Worm (Caenorhabditis elegans) whole organism, early embryonic: ENCODE measurements around the gene C07G3.15.

Experiments used
- B0310.2 ChIP-seq: sonication (generic microtip); optimal IDR thresholded peaks from 2 replicates; lab custom pipeline; 2016; ENCODE audit warnings: mild to moderate bottlenecking, missing genetic modification characterization, missing compliant biosample characterization
- F13C5.2 ChIP-seq: sonication (generic microtip); optimal IDR thresholded peaks from 2 replicates; lab custom pipeline; 2017; ENCODE audit warnings: mild to moderate bottlenecking, missing genetic modification characterization, inconsistent platforms, missing compliant biosample characterization
- aly-1 ChIP-seq: sonication (generic microtip); optimal IDR thresholded peaks from 2 replicates; lab custom pipeline; 2016; ENCODE audit warnings: missing genetic modification characterization, missing compliant biosample characterization
- ama-1 ChIP-seq: fragments of 150-350 bp; optimal IDR thresholded peaks from 2 replicates; lab custom pipeline; 2014
- ceh-13 ChIP-seq: fragments of 200-800 bp; sonication (Bioruptor generic); optimal IDR thresholded peaks from 2 replicates; lab custom pipeline; 2018; ENCODE audit warnings: mild to moderate bottlenecking, missing genetic modification characterization, missing compliant biosample characterization
- ceh-36 ChIP-seq: sonication (generic microtip); optimal IDR thresholded peaks from 2 replicates; lab custom pipeline; 2016; ENCODE audit warnings: missing genetic modification characterization, inconsistent platforms, missing compliant biosample characterization
- ets-7 ChIP-seq: sonication (generic microtip); optimal IDR thresholded peaks from 2 replicates; lab custom pipeline; 2016; ENCODE audit warnings: missing genotype, missing genetic modification characterization, missing compliant biosample characterization
- flt-1 ChIP-seq: fragments of 200-800 bp; sonication (Bioruptor generic); IDR thresholded peaks from 2 replicates; pipeline ENCODE4 v1.3.6; 2022; ENCODE audit warnings: missing genetic modification characterization, missing compliant biosample characterization
- hmbx-1 ChIP-seq: sonication (generic microtip); optimal IDR thresholded peaks from 2 replicates; lab custom pipeline; 2016; ENCODE audit warnings: mild to moderate bottlenecking, missing genetic modification characterization, missing compliant biosample characterization
- hmg-4 ChIP-seq: fragments of 200-800 bp; sonication (Bioruptor generic); optimal IDR thresholded peaks from 2 replicates; lab custom pipeline; 2018; ENCODE audit warnings: mild to moderate bottlenecking, missing genetic modification characterization, missing compliant biosample characterization
- hnd-1 ChIP-seq: sonication (generic microtip); optimal IDR thresholded peaks from 2 replicates; lab custom pipeline; 2016; ENCODE audit warnings: missing genetic modification characterization, missing compliant biosample characterization
- pes-1 ChIP-seq: fragments of 200-800 bp; sonication (Bioruptor generic); IDR thresholded peaks from 2 replicates; pipeline ENCODE4 v1.3.6; 2022; ENCODE audit warnings: missing genetic modification reagents, missing genetic modification characterization, missing compliant biosample characterization
- scrt-1 ChIP-seq: fragments of 200-800 bp; sonication (Bioruptor generic); IDR thresholded peaks from 2 replicates; pipeline ENCODE4 v1.3.6; 2022; ENCODE audit warnings: missing genetic modification characterization, missing compliant biosample characterization
- sea-1 ChIP-seq: fragments of 200-800 bp; sonication (Bioruptor generic); conservative IDR thresholded peaks from 2 replicates; pipeline ENCODE4 v1.3.6; 2022; ENCODE audit warnings: missing genetic modification characterization, missing compliant biosample characterization
- tbx-11 ChIP-seq: fragments of 200-800 bp; sonication (Bioruptor generic); IDR thresholded peaks from 2 replicates; pipeline ENCODE4 v1.3.6; 2022; ENCODE audit warnings: missing genetic modification characterization, missing compliant biosample characterization
- tbx-37 ChIP-seq: fragments of 200-800 bp; sonication (Bioruptor generic); conservative IDR thresholded peaks from 2 replicates; pipeline ENCODE4 v1.3.6; 2022; ENCODE audit warnings: missing genetic modification reagents, missing genetic modification characterization, missing compliant biosample characterization
- tra-4 ChIP-seq: sonication (generic microtip); optimal IDR thresholded peaks from 2 replicates; lab custom pipeline; 2017; ENCODE audit warnings: missing genetic modification characterization, missing compliant biosample characterization

C07G3.15 gene

DNA sequence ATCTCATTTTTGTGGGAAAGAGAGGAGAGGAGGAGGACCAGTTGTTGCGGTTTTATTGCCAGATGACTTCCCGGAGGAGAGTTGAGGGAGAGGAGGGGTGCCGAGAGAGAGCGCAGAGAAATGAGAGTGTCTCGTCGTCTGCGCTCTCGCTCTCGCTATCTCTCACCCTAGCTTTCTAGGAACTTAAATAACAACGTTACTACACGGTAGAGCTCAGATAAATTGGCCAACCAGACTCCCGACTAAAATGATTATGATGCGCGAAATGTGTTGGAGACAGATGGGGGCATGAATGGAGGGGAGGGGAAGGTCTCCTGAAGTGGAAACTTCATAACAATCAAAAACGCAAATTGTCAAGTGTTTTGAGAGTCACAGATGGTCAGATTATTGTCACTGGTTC is 42.2 kb downstream of the C07G3.15 start:
- TF ChIP-seq sea-1 (GFP tag; lab: Robert Waterston, UW) (no peak), tbx-37 (GFP tag; lab: Robert Waterston, UW) (no peak), ceh-36 (tag; lab: Kevin White, UChicago) (no peak), aly-1 (tag; lab: Kevin White, UChicago) (no peak), hmg-4 (GFP tag; lab: Kevin White, UChicago) (no peak)

DNA sequence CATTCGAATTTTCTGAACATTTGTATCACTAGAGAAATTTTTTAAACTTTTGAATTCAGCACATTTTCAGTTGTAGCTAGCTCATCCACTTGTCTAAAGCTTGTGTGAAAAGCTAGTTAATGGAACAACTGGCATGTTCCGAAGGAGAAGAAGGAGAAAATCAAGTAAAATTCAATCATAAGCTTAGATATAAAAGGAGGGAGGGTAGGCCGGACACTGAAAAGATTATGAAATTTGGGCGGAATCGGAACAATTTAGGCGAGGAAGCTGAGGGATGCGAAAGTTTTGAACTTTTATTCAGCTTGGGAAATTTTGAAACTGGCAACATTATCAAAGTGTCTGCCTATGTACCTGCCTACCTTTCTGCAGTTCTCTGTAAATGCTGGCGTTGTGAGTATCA is 44.3 kb downstream of the C07G3.15 start:
- no peak for TF ChIP-seq pes-1
- TF ChIP-seq ceh-36 (tag; lab: Kevin White, UChicago) = no peak
- no peak for TF ChIP-seq sea-1 (GFP tag; lab: Robert Waterston, UW)
- TF ChIP-seq B0310.2 (tag; lab: Kevin White, UChicago) = no peak
- no peak for TF ChIP-seq ceh-13 (GFP tag; lab: Kevin White, UChicago)

DNA sequence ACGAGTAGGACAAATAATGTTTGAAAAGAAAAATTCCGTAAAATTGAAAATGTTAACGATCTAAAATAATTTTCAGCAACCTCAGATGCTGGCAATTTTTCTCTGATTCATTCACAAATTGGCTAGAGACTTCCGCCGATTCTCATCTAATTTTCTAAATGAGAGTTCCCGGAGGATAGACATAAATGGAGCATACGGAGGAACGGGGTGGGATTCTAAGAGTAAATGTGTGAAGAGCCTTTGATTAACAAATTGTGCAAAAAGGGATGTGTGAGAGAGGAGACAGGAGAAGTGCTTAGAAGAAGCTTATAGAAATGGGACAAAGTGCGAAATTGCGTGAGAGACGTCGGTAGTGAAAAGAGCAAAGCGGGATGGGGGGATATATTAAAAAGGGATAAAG is 45.1 kb downstream of the C07G3.15 start:
- TF ChIP-seq ceh-13 (GFP tag; lab: Kevin White, UChicago) = no peak
- no peak for TF ChIP-seq ets-7 (tag; lab: Kevin White, UChicago)
- TF ChIP-seq sea-1 (GFP tag; lab: Robert Waterston, UW) = no peak
- no peak for TF ChIP-seq hmbx-1 (tag; lab: Kevin White, UChicago)
- no peak for TF ChIP-seq tra-4 (tag; lab: Kevin White, UChicago)

DNA sequence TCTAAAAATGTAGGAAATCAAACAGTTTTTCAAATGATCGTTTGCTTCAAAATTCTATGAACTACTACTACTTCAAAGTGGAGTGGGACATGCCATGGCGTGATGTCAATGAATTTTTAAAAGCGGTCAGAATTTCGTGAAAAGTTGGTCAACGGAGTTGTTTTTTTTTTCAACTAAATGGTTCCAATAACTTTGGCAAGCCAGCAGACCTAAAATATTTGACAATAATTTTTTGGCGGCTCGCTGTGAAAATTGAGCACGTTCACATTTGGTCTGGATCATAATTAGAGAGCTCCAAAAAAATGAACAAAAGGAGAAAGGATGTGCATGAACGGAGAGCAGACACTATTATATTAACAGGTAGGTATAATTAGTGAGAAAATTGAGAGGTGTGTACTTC is 46.4 kb downstream of the C07G3.15 start:
- TF ChIP-seq ama-1 (lab: Kevin White, UChicago) (no peak), tbx-11 (no peak), ets-7 (tag; lab: Kevin White, UChicago) (no peak), ceh-13 (GFP tag; lab: Kevin White, UChicago) (no peak), ceh-36 (tag; lab: Kevin White, UChicago) (no peak), aly-1 (tag; lab: Kevin White, UChicago) (no peak), hmbx-1 (tag; lab: Kevin White, UChicago) (no peak), B0310.2 (tag; lab: Kevin White, UChicago) (no peak), tbx-37 (GFP tag; lab: Robert Waterston, UW) (no peak), flt-1 (GFP tag; lab: Robert Waterston, UW) (no peak), scrt-1 (GFP tag; lab: Robert Waterston, UW) (no peak), F13C5.2 (no peak), hmg-4 (GFP tag; lab: Kevin White, UChicago) (no peak), tra-4 (tag; lab: Kevin White, UChicago) (no peak), sea-1 (GFP tag; lab: Robert Waterston, UW) (no peak), hnd-1 (tag; lab: Kevin White, UChicago) (no peak)

DNA sequence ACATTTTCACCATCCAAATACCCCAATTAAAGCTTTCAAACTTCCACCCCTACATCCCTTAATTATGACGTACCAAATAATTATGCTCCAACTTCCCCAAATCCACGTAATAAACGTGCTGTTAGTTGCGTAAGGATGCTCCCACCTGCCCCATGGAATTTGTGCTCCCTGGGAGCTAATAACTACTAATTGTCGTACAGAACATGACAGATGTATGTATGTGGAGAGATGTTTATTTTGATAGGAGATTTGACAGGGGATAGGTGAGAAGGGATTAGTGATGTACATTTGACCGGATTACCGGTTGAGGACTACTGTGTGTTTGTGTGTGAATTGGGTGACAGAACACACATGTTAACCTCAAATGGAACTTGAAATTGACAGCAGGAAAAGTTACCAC is 47.0 kb downstream of the C07G3.15 start:
- TF ChIP-seq ceh-36 (tag; lab: Kevin White, UChicago) = peak; percentile 70
- no peak for TF ChIP-seq B0310.2 (tag; lab: Kevin White, UChicago)
- no peak for TF ChIP-seq tra-4 (tag; lab: Kevin White, UChicago)

DNA sequence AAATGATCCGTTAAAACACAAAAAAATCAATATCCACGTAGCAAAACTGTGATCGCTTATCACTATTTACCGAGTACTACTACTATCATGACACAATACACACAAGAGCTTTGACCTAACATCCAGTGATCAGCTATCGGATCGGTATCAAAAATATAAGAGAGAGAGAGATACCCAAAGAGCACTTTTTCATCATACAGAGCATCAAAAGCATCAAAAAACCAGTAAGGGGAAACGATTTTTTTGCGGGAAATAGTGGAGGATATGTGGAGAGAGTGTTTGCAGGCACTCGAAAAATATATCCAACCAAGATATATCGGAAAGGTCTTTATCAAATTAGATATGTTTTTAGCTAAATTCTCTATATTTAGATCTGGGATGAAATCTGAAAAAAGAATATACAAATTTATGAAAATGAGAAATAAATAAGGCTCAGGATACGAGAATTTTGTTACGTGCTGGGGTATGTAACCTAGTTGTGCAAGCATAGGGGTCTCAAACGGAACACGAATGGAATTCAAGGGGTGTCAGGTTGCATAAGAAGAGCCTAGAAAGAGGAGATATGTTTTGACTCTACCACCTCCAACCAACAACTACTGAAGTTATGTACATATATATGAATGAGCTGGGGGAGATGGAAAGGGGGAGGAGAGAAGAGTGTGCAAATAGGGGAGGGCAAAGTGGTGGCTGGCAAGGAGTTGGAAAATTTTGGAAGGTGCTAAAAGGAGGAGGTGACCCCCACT is 51.5 kb downstream of the C07G3.15 start:
- TF ChIP-seq hmg-4 (GFP tag; lab: Kevin White, UChicago) (peak; percentile 21), scrt-1 (GFP tag; lab: Robert Waterston, UW) (no peak)

DNA sequence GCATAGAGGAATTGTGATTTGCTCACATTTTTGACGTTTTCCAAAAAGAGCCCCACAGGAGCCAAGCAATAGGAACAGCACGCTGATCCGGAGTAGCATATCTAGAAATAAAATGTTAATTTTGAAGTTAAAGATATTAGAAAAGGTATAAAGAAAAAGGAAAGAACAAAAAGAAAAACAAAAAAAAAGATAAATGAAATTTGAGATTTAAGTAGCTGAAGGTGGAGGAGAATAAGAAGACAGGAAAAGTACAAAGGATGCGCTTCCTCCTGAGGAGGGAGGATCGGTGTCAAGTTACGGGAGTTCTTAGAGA is 52.0 kb downstream of the C07G3.15 start, which contains the start of gene cfz-2:
TSS of gene cfz-2 (minus strand) at position 101 of the 313 bp plus-strand sequence.
- TF ChIP-seq ama-1 (lab: Kevin White, UChicago) = no peak
- TF ChIP-seq hmg-4 (GFP tag; lab: Kevin White, UChicago) = no peak
- no peak for TF ChIP-seq F13C5.2
- TF ChIP-seq scrt-1 (GFP tag; lab: Robert Waterston, UW) = no peak
